Fruit fly (Drosophila melanogaster) whole organism, embryonic: ENCODE measurements around the gene CG7484.

ENCODE experiments used
- Atf3 ChIP-seq: fragments of 200-800 bp; sonication (Bioruptor generic); optimal IDR thresholded peaks from 3 replicates; lab custom pipeline; 2016; ENCODE audit warnings: missing biosample characterization, missing genetic modification characterization
- B-H2 ChIP-seq: fragments of 200-800 bp; sonication (Bioruptor generic); optimal IDR thresholded peaks from 2 replicates; lab custom pipeline; 2018; ENCODE audit warnings: missing biosample characterization, mild to moderate bottlenecking, missing genetic modification characterization
- C15 ChIP-seq: fragments of 200-800 bp; sonication (Bioruptor generic); IDR thresholded peaks from 3 replicates; pipeline ENCODE4 v1.3.6; 2022; ENCODE audit warnings: missing biosample characterization, missing genetic modification characterization
- CG10267 ChIP-seq: fragments of 200-800 bp; sonication (Bioruptor generic); optimal IDR thresholded peaks from 2 replicates; lab custom pipeline; 2018; ENCODE audit warnings: missing biosample characterization, mild to moderate bottlenecking, missing genetic modification characterization, moderate library complexity
- CG10654 ChIP-seq: fragments of 200-800 bp; sonication (Bioruptor generic); optimal IDR thresholded peaks from 2 replicates; lab custom pipeline; 2016; ENCODE audit warnings: missing biosample characterization, missing genetic modification characterization
- CG12104 ChIP-seq: fragments of 200-800 bp; sonication (Bioruptor generic); optimal IDR thresholded peaks from 3 replicates; lab custom pipeline; 2016; ENCODE audit warnings: missing biosample characterization, missing genetic modification characterization
- CG12299 ChIP-seq: fragments of 200-800 bp; sonication (Bioruptor generic); optimal IDR thresholded peaks from 2 replicates; lab custom pipeline; 2018; ENCODE audit warnings: missing biosample characterization, mild to moderate bottlenecking, missing genetic modification characterization
- CG13296 ChIP-seq: fragments of 200-800 bp; sonication (Bioruptor generic); optimal IDR thresholded peaks from 3 replicates; lab custom pipeline; 2018; ENCODE audit warnings: missing biosample characterization, mild to moderate bottlenecking, missing genetic modification characterization
- CG14667 ChIP-seq: fragments of 200-800 bp; sonication (Bioruptor generic); IDR thresholded peaks from 2 replicates; pipeline ENCODE4 v1.3.6; 2022; ENCODE audit warnings: missing biosample characterization, missing genetic modification characterization
- CG15601 ChIP-seq: fragments of 200-800 bp; sonication (Bioruptor generic); optimal IDR thresholded peaks from 3 replicates; lab custom pipeline; 2019; ENCODE audit warnings: missing biosample characterization, mild to moderate bottlenecking, missing genetic modification characterization, moderate library complexity
- CG1603 ChIP-seq: fragments of 200-800 bp; sonication (Bioruptor generic); optimal IDR thresholded peaks from 2 replicates; lab custom pipeline; 2019; ENCODE audit warnings: missing biosample characterization, mild to moderate bottlenecking, missing genetic modification characterization, moderate library complexity
- CG16813 ChIP-seq: fragments of 200-800 bp; sonication (Bioruptor generic); IDR thresholded peaks from 3 replicates; pipeline ENCODE4 v1.3.6; 2022; ENCODE audit warnings: missing biosample characterization, missing genetic modification characterization; ENCODE audit not compliant: partially characterized antibody
- CG17359 ChIP-seq: fragments of 200-800 bp; sonication (Bioruptor generic); optimal IDR thresholded peaks from 3 replicates; lab custom pipeline; 2018; ENCODE audit warnings: missing biosample characterization, mild to moderate bottlenecking, missing genetic modification characterization, moderate library complexity
- CG17829 ChIP-seq: fragments of 200-800 bp; optimal IDR thresholded peaks from 2 replicates; lab custom pipeline; 2019; ENCODE audit warnings: missing biosample characterization, mild to moderate bottlenecking, missing genetic modification characterization, moderate library complexity
- CG17912 ChIP-seq: fragments of 200-800 bp; sonication (Bioruptor generic); optimal IDR thresholded peaks from 2 replicates; lab custom pipeline; 2018; ENCODE audit warnings: missing biosample characterization, mild to moderate bottlenecking, missing genetic modification characterization
- CG18262 ChIP-seq: fragments of 200-800 bp; optimal IDR thresholded peaks from 3 replicates; lab custom pipeline; 2019; ENCODE audit warnings: missing biosample characterization, mild to moderate bottlenecking, missing genetic modification characterization, moderate library complexity
- CG32532 ChIP-seq: fragments of 200-800 bp; sonication (Bioruptor generic); IDR thresholded peaks from 2 replicates; pipeline ENCODE4 v1.3.6; 2022; ENCODE audit warnings: missing biosample characterization, missing genetic modification characterization
- CG33557 ChIP-seq: fragments of 200-800 bp; sonication (Bioruptor generic); optimal IDR thresholded peaks from 2 replicates; lab custom pipeline; 2019; ENCODE audit warnings: missing biosample characterization, mild to moderate bottlenecking, missing genetic modification characterization, moderate library complexity
- CG34422 ChIP-seq: fragments of 200-800 bp; sonication (Bioruptor generic); IDR thresholded peaks from 3 replicates; pipeline ENCODE4 v1.3.6; 2022; ENCODE audit warnings: missing biosample characterization, missing genetic modification characterization
- CG3847 ChIP-seq: fragments of 200-800 bp; sonication (Bioruptor generic); IDR thresholded peaks from 2 replicates; pipeline ENCODE4 v1.3.6; 2022; ENCODE audit warnings: missing biosample characterization, missing genetic modification characterization
- CG4730 ChIP-seq: fragments of 200-800 bp; sonication (Bioruptor generic); IDR thresholded peaks from 2 replicates; pipeline ENCODE4 v1.3.6; 2022; ENCODE audit warnings: missing biosample characterization, missing genetic modification characterization
- CG4854 ChIP-seq: fragments of 200-800 bp; sonication (Bioruptor generic); optimal IDR thresholded peaks from 2 replicates; lab custom pipeline; 2016; ENCODE audit warnings: missing biosample characterization, missing genetic modification characterization, inconsistent platforms
- CG5180 ChIP-seq: fragments of 200-800 bp; sonication (Bioruptor generic); optimal IDR thresholded peaks from 3 replicates; lab custom pipeline; 2017; ENCODE audit warnings: missing biosample characterization, missing genetic modification characterization, mild to moderate bottlenecking, moderate library complexity, missing genetic modification reagents
- CG5245 ChIP-seq: fragments of 200-800 bp; sonication (Bioruptor generic); optimal IDR thresholded peaks from 3 replicates; lab custom pipeline; 2016; ENCODE audit warnings: missing biosample characterization, missing genetic modification characterization
- CG6683 ChIP-seq: fragments of 200-800 bp; sonication (Bioruptor generic); optimal IDR thresholded peaks from 2 replicates; lab custom pipeline; 2017; ENCODE audit warnings: missing biosample characterization, mild to moderate bottlenecking, missing genetic modification characterization, missing genetic modification reagents
- CG6765 ChIP-seq: fragments of 200-800 bp; sonication (Bioruptor generic); optimal IDR thresholded peaks from 3 replicates; lab custom pipeline; 2017; ENCODE audit warnings: missing biosample characterization, mild to moderate bottlenecking, missing genetic modification characterization
- CG7271 ChIP-seq: fragments of 200-800 bp; sonication (Bioruptor generic); optimal IDR thresholded peaks from 2 replicates; lab custom pipeline; 2018; ENCODE audit warnings: missing biosample characterization, mild to moderate bottlenecking, missing genetic modification characterization, moderate library complexity
- Deaf1 ChIP-seq: fragments of 200-800 bp; optimal IDR thresholded peaks from 3 replicates; lab custom pipeline; 2019; ENCODE audit warnings: missing biosample characterization, mild to moderate bottlenecking, missing genetic modification characterization, moderate library complexity
- Dref ChIP-seq: fragments of 200-800 bp; sonication (Bioruptor generic); IDR thresholded peaks from 2 replicates; pipeline ENCODE4 v1.3.6; 2022; ENCODE audit warnings: missing biosample characterization, missing genetic modification characterization
- Drgx ChIP-seq: fragments of 200-800 bp; sonication (Bioruptor generic); IDR thresholded peaks from 2 replicates; pipeline ENCODE4 v1.3.6; 2022; ENCODE audit warnings: missing biosample characterization, missing genetic modification characterization
- Ets97D ChIP-seq: fragments of 200-800 bp; sonication (Bioruptor generic); optimal IDR thresholded peaks from 3 replicates; lab custom pipeline; 2016; ENCODE audit warnings: missing biosample characterization, missing genetic modification characterization
- Lim3 ChIP-seq: fragments of 200-800 bp; sonication (Bioruptor generic); IDR thresholded peaks from 2 replicates; pipeline ENCODE4 v1.3.6; 2022; ENCODE audit warnings: missing biosample characterization, missing genetic modification characterization
- MESR4 ChIP-seq: fragments of 200-800 bp; sonication (Bioruptor generic); optimal IDR thresholded peaks from 2 replicates; lab custom pipeline; 2018; ENCODE audit warnings: missing biosample characterization, mild to moderate bottlenecking, missing genetic modification characterization, moderate library complexity
- Max ChIP-seq: fragments of 200-800 bp; sonication (Bioruptor generic); optimal IDR thresholded peaks from 2 replicates; lab custom pipeline; 2016; ENCODE audit warnings: missing biosample characterization, mild to moderate bottlenecking, missing genetic modification characterization
- Nf-YB ChIP-seq: fragments of 200-800 bp; sonication (Bioruptor generic); optimal IDR thresholded peaks from 3 replicates; lab custom pipeline; 2019; ENCODE audit warnings: missing biosample characterization, mild to moderate bottlenecking, missing genetic modification characterization, moderate library complexity
- Ravus ChIP-seq: fragments of 200-800 bp; sonication (Bioruptor generic); IDR thresholded peaks from 2 replicates; pipeline ENCODE4 v1.3.6; 2022; ENCODE audit warnings: missing biosample characterization, missing genetic modification characterization
- aop ChIP-seq: fragments of 200-800 bp; sonication (Bioruptor generic); IDR thresholded peaks from 2 replicates; pipeline ENCODE4 v1.3.6; 2022; ENCODE audit warnings: missing biosample characterization, missing genetic modification characterization
- ash1 ChIP-seq: fragments of 200-800 bp; sonication (Bioruptor generic); optimal IDR thresholded peaks from 2 replicates; lab custom pipeline; 2018; ENCODE audit warnings: missing biosample characterization, mild to moderate bottlenecking, missing genetic modification characterization
- bowl ChIP-seq: fragments of 200-800 bp; sonication (Bioruptor generic); IDR thresholded peaks from 2 replicates; pipeline ENCODE4 v1.3.6; 2022; ENCODE audit warnings: missing biosample characterization, missing genetic modification characterization
- dm ChIP-seq: fragments of 200-800 bp; sonication (Bioruptor generic); optimal IDR thresholded peaks from 3 replicates; lab custom pipeline; 2016; ENCODE audit warnings: missing biosample characterization, missing genetic modification characterization
- fd64A ChIP-seq: fragments of 200-800 bp; sonication (Bioruptor generic); optimal IDR thresholded peaks from 3 replicates; lab custom pipeline; 2018; ENCODE audit warnings: missing biosample characterization, mild to moderate bottlenecking, missing genetic modification characterization
- fru ChIP-seq: fragments of >200 bp; optimal IDR thresholded peaks from 2 replicates; lab custom pipeline; 2017
- h ChIP-seq: fragments of >200 bp; optimal IDR thresholded peaks from 2 replicates; lab custom pipeline; 2017
- nmo ChIP-seq: fragments of 200-800 bp; sonication (Bioruptor generic); optimal IDR thresholded peaks from 2 replicates; lab custom pipeline; 2018; ENCODE audit warnings: missing biosample characterization, mild to moderate bottlenecking, missing genetic modification characterization, moderate library complexity
- org-1 ChIP-seq: fragments of 200-800 bp; sonication (Bioruptor generic); optimal IDR thresholded peaks from 2 replicates; lab custom pipeline; 2017; ENCODE audit warnings: missing biosample characterization, missing genetic modification characterization
- pb ChIP-seq: fragments of 200-800 bp; sonication (Bioruptor generic); optimal IDR thresholded peaks from 3 replicates; lab custom pipeline; 2016; ENCODE audit warnings: missing biosample characterization, missing genetic modification characterization
- pum ChIP-seq: fragments of 200-800 bp; sonication (Bioruptor generic); optimal IDR thresholded peaks from 2 replicates; lab custom pipeline; 2016; ENCODE audit warnings: missing biosample characterization, missing genetic modification characterization
- sens ChIP-seq: fragments of 200-800 bp; sonication (Bioruptor generic); peaks from one replicate; lab custom pipeline; 2016; ENCODE audit warnings: missing biosample characterization, missing genetic modification characterization
- sima ChIP-seq: fragments of 200-800 bp; sonication (Bioruptor generic); optimal IDR thresholded peaks from 2 replicates; lab custom pipeline; 2016; ENCODE audit warnings: missing biosample characterization, missing genetic modification characterization
- sqz ChIP-seq: fragments of 200-800 bp; sonication (Bioruptor generic); optimal IDR thresholded peaks from 3 replicates; lab custom pipeline; 2018; ENCODE audit warnings: missing biosample characterization, mild to moderate bottlenecking, missing genetic modification characterization
- tin ChIP-seq: fragments of 200-800 bp; sonication (Bioruptor generic); optimal IDR thresholded peaks from 3 replicates; lab custom pipeline; 2016; ENCODE audit warnings: missing biosample characterization, missing genetic modification characterization
- usp ChIP-seq: fragments of >200 bp; optimal IDR thresholded peaks from 2 replicates; lab custom pipeline; 2017; ENCODE audit warnings: missing biosample characterization, missing genetic modification characterization

CG7484 gene

DNA sequence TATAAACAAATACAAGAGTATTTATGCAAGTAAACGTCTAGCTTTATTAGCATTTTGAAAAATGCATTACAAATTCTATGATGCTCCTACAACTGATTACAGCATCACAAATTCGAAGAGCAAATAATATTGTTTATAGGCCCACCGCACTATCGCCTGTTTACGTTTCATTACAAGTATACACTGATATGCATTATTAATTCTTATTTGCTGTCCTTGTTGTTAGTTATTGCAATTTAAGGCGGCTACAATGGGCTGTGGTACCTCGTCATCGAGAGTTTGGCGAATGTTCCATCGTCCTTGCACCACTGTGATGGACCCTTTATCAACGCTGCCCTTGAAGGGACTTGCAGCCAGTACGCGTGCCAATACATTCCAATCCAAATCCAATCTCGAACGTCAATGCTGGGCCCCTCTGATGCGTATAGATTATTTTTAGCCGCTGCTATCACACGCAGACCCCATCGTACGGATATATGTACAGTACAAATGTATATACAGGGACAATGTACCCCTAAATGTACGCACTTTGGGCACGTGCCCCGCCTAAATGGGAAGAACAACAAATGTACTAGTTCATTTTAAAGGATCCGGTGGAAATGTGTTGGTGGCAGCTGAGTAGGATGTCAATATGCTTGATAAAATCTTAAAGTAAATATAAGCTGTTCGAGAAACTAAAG is 2.4 kb downstream of the CG7484 start (continued):
- TF ChIP-seq CG5245 (GFP tag; lab: Kevin White, UChicago) = no peak
- no peak for TF ChIP-seq CG16813 (GFP tag; lab: Robert Waterston, UW)
- TF ChIP-seq Lim3 (GFP tag; lab: Robert Waterston, UW) = no peak
- TF ChIP-seq usp = no peak
- TF ChIP-seq CG33557 (GFP tag; lab: Kevin White, UChicago) = peak; percentile 29
- TF ChIP-seq Dref (GFP tag; lab: Robert Waterston, UW) = no peak
- TF ChIP-seq CG4730 (GFP tag; lab: Robert Waterston, UW) = no peak
- TF ChIP-seq CG17359 (tag; lab: Kevin White, UChicago) = peak; percentile 45
- no peak for TF ChIP-seq CG34422
- no peak for TF ChIP-seq CG6683 (GFP tag; lab: Kevin White, UChicago)
- TF ChIP-seq CG4854 (GFP tag; lab: Kevin White, UChicago) = no peak
- no peak for TF ChIP-seq fru
- no peak for TF ChIP-seq dm (GFP tag; lab: Kevin White, UChicago)
- no peak for TF ChIP-seq pb (GFP tag; lab: Kevin White, UChicago)
- no peak for TF ChIP-seq Ets97D
- TF ChIP-seq CG14667 (GFP tag; lab: Robert Waterston, UW) = no peak
- TF ChIP-seq tin (GFP tag; lab: Kevin White, UChicago) = no peak
- no peak for TF ChIP-seq Nf-YB (GFP tag; lab: Kevin White, UChicago)
- no peak for TF ChIP-seq nmo (GFP tag; lab: Kevin White, UChicago)
- no peak for TF ChIP-seq CG6765 (GFP tag; lab: Kevin White, UChicago)
- TF ChIP-seq CG13296 = no peak
- peak; percentile 38 for TF ChIP-seq CG1603 (tag; lab: Kevin White, UChicago)
- no peak for TF ChIP-seq CG18262 (tag; lab: Kevin White, UChicago)
- TF ChIP-seq MESR4 (GFP tag; lab: Kevin White, UChicago) = no peak
- TF ChIP-seq CG12299 = peak; percentile 5
- TF ChIP-seq ash1 (GFP tag; lab: Kevin White, UChicago) = no peak
- peak; percentile 2 for TF ChIP-seq CG12104
- TF ChIP-seq Deaf1 (tag; lab: Kevin White, UChicago) = no peak
- TF ChIP-seq aop = no peak
- TF ChIP-seq h (lab: Kevin White, UChicago) = no peak
- no peak for TF ChIP-seq Drgx (GFP tag; lab: Robert Waterston, UW)
- TF ChIP-seq sqz = no peak
- TF ChIP-seq sima (GFP tag; lab: Kevin White, UChicago) = no peak
- peak; percentile 19 for TF ChIP-seq org-1 (GFP tag; lab: Kevin White, UChicago)
- no peak for TF ChIP-seq Ravus
- TF ChIP-seq fd64A (GFP tag; lab: Kevin White, UChicago) = peak; percentile 62
- peak; percentile 5 for TF ChIP-seq CG15601 (tag; lab: Kevin White, UChicago)
- no peak for TF ChIP-seq bowl
- no peak for TF ChIP-seq Atf3 (GFP tag; lab: Kevin White, UChicago)
- TF ChIP-seq CG5180 (GFP tag; lab: Kevin White, UChicago) = no peak
- TF ChIP-seq C15 = no peak
- no peak for TF ChIP-seq Max (GFP tag; lab: Kevin White, UChicago)
- no peak for TF ChIP-seq CG3847
- no peak for TF ChIP-seq CG17912
- no peak for TF ChIP-seq CG10654 (GFP tag; lab: Kevin White, UChicago)
- no peak for TF ChIP-seq CG7271 (tag; lab: Kevin White, UChicago)
- TF ChIP-seq B-H2 = no peak
- TF ChIP-seq pum (GFP tag; lab: Kevin White, UChicago) = no peak
- TF ChIP-seq CG10267 (tag; lab: Kevin White, UChicago) = no peak
- peak; percentile 86 for TF ChIP-seq sens
- TF ChIP-seq CG17829 (tag; lab: Kevin White, UChicago) = no peak
- TF ChIP-seq CG32532 (GFP tag; lab: Robert Waterston, UW) = no peak
